Worm (Caenorhabditis elegans): ENCODE data around the gene lin-5.

lin-5 gene

ce11 chrII:7884898-7885297 lies 24.5 kb downstream of the lin-5 start (continued):
- TF ChIP-seq C16A3.4 (tag; optimal IDR thresholded peaks at IDR 0.05) (no peak), unc-62 (GFP tag; optimal IDR thresholded peaks at IDR 0.05) (no peak), unc-86 (tag; optimal IDR thresholded peaks at IDR 0.05) (no peak), efl-3 (GFP tag; optimal IDR thresholded peaks at IDR 0.05) (no peak), C04F5.9 (tag; optimal IDR thresholded peaks at IDR 0.05) (no peak), ets-5 (GFP tag; IDR thresholded peaks at IDR 0.05) (no peak), alr-1 (tag; optimal IDR thresholded peaks at IDR 0.05; ENCODE audit: borderline replicate concordance) (no peak), sox-4 (tag; optimal IDR thresholded peaks at IDR 0.05) (no peak), blmp-1 (tag; optimal IDR thresholded peaks at IDR 0.05) (no peak), nhr-71 (tag; optimal IDR thresholded peaks at IDR 0.05) (peak; percentile 6), nhr-47 (tag; optimal IDR thresholded peaks at IDR 0.05) (no peak), fkh-8 (tag; optimal IDR thresholded peaks at IDR 0.05) (peak; percentile 8), ceh-82 (tag; optimal IDR thresholded peaks at IDR 0.05) (peak; percentile 12 to 68 (median 22)), lin-39 (tag; optimal IDR thresholded peaks at IDR 0.05) (no peak), fkh-10 (GFP tag; optimal IDR thresholded peaks at IDR 0.05) (peak; percentile 29), lir-3 (tag; optimal IDR thresholded peaks at IDR 0.05; ENCODE audit: poor library complexity) (no peak)

ce11 chrII:7887295-7887694 lies 26.9 kb downstream of the lin-5 start:
- no peak for TF ChIP-seq zag-1 (tag; optimal IDR thresholded peaks at IDR 0.05)
- no peak for TF ChIP-seq lin-15B (tag; optimal IDR thresholded peaks at IDR 0.05)
- no peak for TF ChIP-seq mab-9 (GFP tag; IDR thresholded peaks at IDR 0.05)
- TF ChIP-seq unc-98 (GFP tag; IDR thresholded peaks at IDR 0.05): no peak
- no peak for TF ChIP-seq F16B12.6 (tag; optimal IDR thresholded peaks at IDR 0.05)
- no peak for TF ChIP-seq tbx-2 (tag; optimal IDR thresholded peaks at IDR 0.05)
- TF ChIP-seq lin-35 (GFP tag; optimal IDR thresholded peaks at IDR 0.05): peak in 1 of 2 experiments; percentile 38
- TF ChIP-seq lin-39 (tag; optimal IDR thresholded peaks at IDR 0.05): no peak
- peak; percentile 16 for TF ChIP-seq dsc-1 (tag; optimal IDR thresholded peaks at IDR 0.05)
- TF ChIP-seq ets-5 (GFP tag; IDR thresholded peaks at IDR 0.05): no peak
- no peak for TF ChIP-seq C04F5.9 (tag; optimal IDR thresholded peaks at IDR 0.05)
- peak; percentile 50 for TF ChIP-seq pax-3 (tag; optimal IDR thresholded peaks at IDR 0.05)
- no peak for TF ChIP-seq lir-3 (tag; optimal IDR thresholded peaks at IDR 0.05; ENCODE audit: poor library complexity)
- TF ChIP-seq lin-13 (GFP tag; optimal IDR thresholded peaks at IDR 0.05): no peak
- no peak for TF ChIP-seq ceh-8 (GFP tag; optimal IDR thresholded peaks at IDR 0.05)
- TF ChIP-seq snu-23 (GFP tag; optimal IDR thresholded peaks at IDR 0.05): peak; percentile 56
- no peak for TF ChIP-seq nhr-85 (tag)
- TF ChIP-seq nhr-11 (tag; optimal IDR thresholded peaks at IDR 0.05): peak; percentile 42
- no peak for TF ChIP-seq sptf-1 (tag; optimal IDR thresholded peaks at IDR 0.05)
- no peak for TF ChIP-seq nhr-28 (tag; optimal IDR thresholded peaks at IDR 0.05)
- TF ChIP-seq mef-2 (tag; optimal IDR thresholded peaks at IDR 0.05): no peak
- no peak for TF ChIP-seq mdl-1 (tag; optimal IDR thresholded peaks at IDR 0.05)
- peak; percentile 31 for TF ChIP-seq xbp-1 (tag; optimal IDR thresholded peaks at IDR 0.05)
- TF ChIP-seq isw-1 (GFP tag; IDR thresholded peaks at IDR 0.05): no peak
- no peak for TF ChIP-seq unc-62 (GFP tag; optimal IDR thresholded peaks at IDR 0.05)
- TF ChIP-seq efl-1 (optimal IDR thresholded peaks at IDR 0.05): peak; percentile 14 to 37
- TF ChIP-seq efl-1 (GFP tag; optimal IDR thresholded peaks at IDR 0.05 in 1 of 2): no peak
- no peak for TF ChIP-seq unc-30 (tag; optimal IDR thresholded peaks at IDR 0.05)
- no peak for TF ChIP-seq nhr-76 (tag; optimal IDR thresholded peaks at IDR 0.05)
- TF ChIP-seq hlh-17 (GFP tag; optimal IDR thresholded peaks at IDR 0.05; ENCODE audit: borderline replicate concordance): no peak
- TF ChIP-seq irx-1 (tag; optimal IDR thresholded peaks at IDR 0.05): no peak
- no peak for TF ChIP-seq unc-130 (tag; optimal IDR thresholded peaks at IDR 0.05)
- no peak for TF ChIP-seq aha-1 (tag; optimal IDR thresholded peaks at IDR 0.05)
- peak in 2 of 3 experiments; percentile 9 to 63 for TF ChIP-seq ceh-82 (tag; optimal IDR thresholded peaks at IDR 0.05)
- no peak for TF ChIP-seq ztf-11 (tag; optimal IDR thresholded peaks at IDR 0.05)
- TF ChIP-seq nhr-71 (tag; optimal IDR thresholded peaks at IDR 0.05): peak; percentile 83
- peak; percentile 25 for TF ChIP-seq nhr-237 (tag; optimal IDR thresholded peaks at IDR 0.05)
- TF ChIP-seq elt-2 (tag; optimal IDR thresholded peaks at IDR 0.05): no peak
- TF ChIP-seq nhr-20 (tag; optimal IDR thresholded peaks at IDR 0.05): peak; percentile 54
- TF ChIP-seq pag-3 (tag; optimal IDR thresholded peaks at IDR 0.05; ENCODE audit: borderline replicate concordance, insufficient read depth): no peak
- peak in 1 of 3 experiments; percentile 17 for TF ChIP-seq dpl-1 (GFP tag; optimal IDR thresholded peaks at IDR 0.05)
- TF ChIP-seq ceh-88 (GFP tag; IDR thresholded peaks at IDR 0.05): no peak
